Worm (Caenorhabditis elegans): ENCODE measurements around the gene srz-15.

DNA sequence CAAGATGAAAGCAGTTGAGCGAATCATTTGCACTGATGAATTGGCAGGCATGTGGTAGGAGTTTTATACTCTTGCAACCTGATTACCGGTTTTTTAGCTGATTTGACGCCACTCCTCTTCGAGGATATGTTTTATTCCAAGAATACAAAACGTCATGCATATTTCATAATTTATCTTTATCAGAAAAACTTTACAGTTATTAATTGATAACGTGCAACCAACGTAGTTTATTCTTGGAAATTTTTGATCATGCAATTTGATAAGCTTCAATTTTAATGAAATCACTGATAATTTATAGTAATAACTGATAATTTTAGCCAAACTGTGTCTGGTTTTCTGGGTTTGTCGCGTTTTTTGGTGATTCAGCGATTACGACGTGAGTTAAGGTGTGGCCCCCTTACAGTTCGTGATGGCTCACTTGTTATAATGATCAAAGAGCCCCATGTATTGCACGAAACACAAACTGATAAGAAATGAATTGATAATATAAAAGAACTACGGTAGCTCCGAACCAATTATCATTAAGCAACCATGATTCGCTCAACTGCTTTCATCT is 20.7 kb downstream of the srz-15 start, which contains the start of the genes cld-1 and dod-21:
- TF ChIP-seq tab-1 (GFP tag; IDR thresholded peaks at IDR 0.05) (no peak), ref-1 (GFP tag; conservative IDR thresholded peaks at IDR 0.05) (no peak), flt-1 (GFP tag; IDR thresholded peaks at IDR 0.05) (no peak), ztf-29 (GFP tag; IDR thresholded peaks at IDR 0.05) (no peak)

All from whole organism, midembryonic.